Worm (Caenorhabditis elegans): ENCODE data around the gene F49C12.1.
"Not testable (repeated sequence)": the region's sequence is repeated elsewhere in the genome, so short reads cannot be mapped to it uniquely, and the experiment has no call there.

The F49C12.1 gene

DNA sequence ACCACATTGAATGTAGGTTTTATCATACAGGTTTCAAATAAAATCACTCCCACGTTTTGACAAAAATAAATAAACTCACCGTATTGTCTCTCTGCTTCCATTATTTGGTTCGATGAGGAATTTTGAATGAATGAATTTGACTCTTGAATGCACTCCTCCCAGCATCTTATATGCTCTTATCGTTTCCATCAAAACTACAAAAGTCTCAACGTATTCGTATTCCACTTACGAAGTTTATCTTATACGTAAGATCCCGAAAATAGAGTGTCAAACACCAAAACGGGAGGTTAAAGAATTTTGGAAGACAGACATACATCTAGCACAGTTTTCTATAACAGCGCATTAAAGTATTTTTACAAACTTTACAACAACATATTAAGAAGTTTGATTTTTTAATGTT is 2.3 kb downstream of the F49C12.1 start, which contains the start of gene nhr-264:
Gene nhr-264, minus strand, starts transcription at position 101 of the 400 bp plus-strand sequence.
- not testable (repeated sequence) for TF ChIP-seq pqm-1 (tag; optimal IDR thresholded peaks at IDR 0.05); zip-2 (tag; optimal IDR thresholded peaks at IDR 0.05); mxl-2 (GFP tag; conservative IDR thresholded peaks at IDR 0.05)

DNA sequence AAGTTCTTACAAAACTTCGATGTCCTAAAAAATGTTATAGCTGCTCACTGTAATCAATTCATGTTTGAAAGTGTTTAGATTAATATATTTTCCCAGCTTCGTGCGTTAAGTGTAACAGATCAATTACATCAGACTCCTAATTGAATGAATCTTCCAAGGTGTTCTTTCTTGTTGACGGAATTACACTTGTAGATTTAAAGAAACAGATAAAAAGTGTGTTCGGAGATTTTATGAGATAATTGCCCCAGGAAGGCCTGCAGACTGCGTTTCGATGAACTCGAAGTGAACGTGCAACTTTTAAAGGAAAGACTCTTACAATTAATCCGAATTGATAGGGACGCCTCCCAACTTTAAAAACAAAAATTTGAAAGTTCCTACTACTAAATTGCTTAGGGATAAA is 6.5 kb downstream of the F49C12.1 start:
- TF ChIP-seq hmg-1.1 (GFP tag; IDR thresholded peaks at IDR 0.05), result no peak

- not testable (repeated sequence) for TF ChIP-seq nhr-111 (GFP tag; optimal IDR thresholded peaks at IDR 0.05); hif-1 (tag; optimal IDR thresholded peaks at IDR 0.05); ztf-7 (tag; optimal IDR thresholded peaks at IDR 0.05)
Observed at ce11 chrIV:9286305-9286704, 9.8 kb downstream of the F49C12.1 start, which contains the start of gene nhr-267. Gene nhr-267, minus strand, starts transcription at chrIV:9286405.

DNA sequence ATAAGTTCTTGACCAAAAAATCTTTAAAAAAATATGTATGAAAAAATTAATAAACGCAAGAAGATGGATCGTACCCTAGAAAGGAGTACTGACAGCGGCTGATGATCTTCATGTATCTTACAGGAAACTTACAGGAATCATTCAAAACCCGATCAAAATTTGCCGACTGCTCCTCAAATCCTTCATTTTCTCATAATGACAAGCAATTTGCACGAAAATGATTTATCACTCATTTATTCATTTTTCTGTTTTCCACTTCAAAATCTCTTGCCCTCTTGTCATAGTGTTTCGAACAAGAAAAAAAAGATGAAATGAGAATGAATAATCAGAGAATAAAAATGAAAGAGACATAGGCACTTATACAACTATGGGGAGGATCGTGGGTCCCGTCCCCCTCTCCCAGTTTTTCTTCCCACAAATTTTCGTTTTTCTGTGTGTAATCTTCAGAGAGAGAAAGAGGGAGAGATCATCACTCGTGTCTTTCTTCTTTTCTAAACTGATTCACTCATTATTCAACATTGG is 22.1 kb downstream of the F49C12.1 start, which contains the start of gene nmy-3:
Gene nmy-3, plus strand, starts transcription at position 472 of the 522 bp plus-strand sequence.
- TF ChIP-seq mep-1 (tag; optimal IDR thresholded peaks at IDR 0.05), result no peak
- no peak for TF ChIP-seq duxl-1 (tag; optimal IDR thresholded peaks at IDR 0.05; ENCODE audit: poor library complexity)
- peak in 1 of 2 experiments; percentile 91 for TF ChIP-seq unc-62 (GFP tag; optimal IDR thresholded peaks at IDR 0.05 in 1 of 2)
- TF ChIP-seq unc-62 (tag; optimal IDR thresholded peaks at IDR 0.05), result no peak

DNA sequence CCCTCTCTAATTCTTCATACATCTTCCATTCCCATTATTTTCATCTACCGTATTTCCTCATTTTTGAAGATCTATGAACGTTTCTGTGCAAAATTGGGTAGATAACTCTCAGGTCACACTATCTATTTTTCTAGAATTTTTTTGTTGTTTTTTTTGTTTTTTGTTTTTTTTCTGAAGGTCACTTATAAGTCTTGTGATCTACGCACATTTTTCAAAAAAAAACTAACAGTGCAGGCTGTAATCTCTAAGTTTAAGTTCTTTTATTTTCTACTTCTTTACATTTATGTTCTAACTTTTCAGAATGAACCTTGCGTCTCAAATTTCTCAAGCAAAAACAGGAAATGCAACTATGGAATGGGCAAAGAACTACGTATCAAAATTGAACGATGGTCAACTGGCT is 26.4 kb downstream of the F49C12.1 start, which contains the start of gene flh-3:
Gene flh-3, plus strand, starts transcription at position 301 of the 400 bp plus-strand sequence.
- TF ChIP-seq mxl-3 (GFP tag; optimal IDR thresholded peaks at IDR 0.05), result no peak
- no peak for TF ChIP-seq ZK546.5 (tag; optimal IDR thresholded peaks at IDR 0.05)
- TF ChIP-seq T20F7.1 (GFP tag; optimal IDR thresholded peaks at IDR 0.05), result no peak
- no peak for TF ChIP-seq lin-39 (tag; optimal IDR thresholded peaks at IDR 0.05)
- TF ChIP-seq ceh-62 (tag; optimal IDR thresholded peaks at IDR 0.05), result no peak
- TF ChIP-seq mes-2 (tag; optimal IDR thresholded peaks at IDR 0.05; ENCODE audit: poor library complexity, severe bottlenecking), result no peak
- no peak for TF ChIP-seq R02D3.7 (tag; optimal IDR thresholded peaks at IDR 0.05)
- TF ChIP-seq hmg-1.1 (GFP tag; IDR thresholded peaks at IDR 0.05), result no peak
- no peak for TF ChIP-seq snpc-1.2 (GFP tag; IDR thresholded peaks at IDR 0.05)
- TF ChIP-seq ceh-82 (tag; optimal IDR thresholded peaks at IDR 0.05), result no peak
- no peak for TF ChIP-seq nhr-48 (tag; optimal IDR thresholded peaks at IDR 0.05)
- no peak for TF ChIP-seq nhr-77 (tag; optimal IDR thresholded peaks at IDR 0.05)
- TF ChIP-seq nhr-41 (GFP tag; IDR thresholded peaks at IDR 0.05), result no peak
- no peak for TF ChIP-seq snpc-4 (tag; optimal IDR thresholded peaks at IDR 0.05)
- no peak for TF ChIP-seq tra-1 (GFP tag; IDR thresholded peaks at IDR 0.05)
- TF ChIP-seq pqm-1 (tag; optimal IDR thresholded peaks at IDR 0.05), result no peak

- TF ChIP-seq tag-97 (GFP tag; IDR thresholded peaks at IDR 0.05) (no peak), ceh-32 (tag; optimal IDR thresholded peaks at IDR 0.05; ENCODE audit: poor library complexity) (no peak), madf-5 (GFP tag; IDR thresholded peaks at IDR 0.05) (no peak), madf-9 (GFP tag; conservative IDR thresholded peaks at IDR 0.05) (no peak), daf-19 (GFP tag; conservative IDR thresholded peaks at IDR 0.05) (no peak), Y105C5A.15 (GFP tag; IDR thresholded peaks at IDR 0.05) (no peak), dve-1 (tag; optimal IDR thresholded peaks at IDR 0.05; ENCODE audit: insufficient read depth) (no peak), mep-1 (tag; optimal IDR thresholded peaks at IDR 0.05) (no peak)
Observed at ce11 chrIV:9268916-9269315, 27.2 kb downstream of the F49C12.1 start.

All from whole organism, L4 larva.